Fruit fly (Drosophila melanogaster) whole organism, embryonic: Measurements from ENCODE around the gene Dhod.

ENCODE experiments used
- Abd-B ChIP-seq: fragments of 200-800 bp; sonication (Bioruptor generic); optimal IDR thresholded peaks from 2 replicates; lab custom pipeline; 2018; ENCODE audit warnings: missing biosample characterization, mild to moderate bottlenecking, missing genetic modification characterization, moderate library complexity
- Ada2b ChIP-seq: fragments of 200-800 bp; sonication (Bioruptor generic); IDR thresholded peaks from 2 replicates; pipeline ENCODE4 v1.3.6; 2022; ENCODE audit warnings: missing biosample characterization, missing genetic modification characterization
- Blimp-1 ChIP-seq: fragments of 200-800 bp; sonication (Bioruptor generic); optimal IDR thresholded peaks from 3 replicates; lab custom pipeline; 2018; ENCODE audit warnings: missing biosample characterization, missing genetic modification characterization, mild to moderate bottlenecking, moderate library complexity, missing genetic modification reagents
- CG15011 ChIP-seq: fragments of 200-800 bp; sonication (Bioruptor generic); optimal IDR thresholded peaks from 3 replicates; lab custom pipeline; 2018; ENCODE audit warnings: missing biosample characterization, mild to moderate bottlenecking, missing genetic modification characterization
- CG16813 ChIP-seq: fragments of 200-800 bp; sonication (Bioruptor generic); IDR thresholded peaks from 3 replicates; pipeline ENCODE4 v1.3.6; 2022; ENCODE audit warnings: missing biosample characterization, missing genetic modification characterization; ENCODE audit not compliant: partially characterized antibody
- CG17612 ChIP-seq: fragments of 200-800 bp; sonication (Bioruptor generic); IDR thresholded peaks from 2 replicates; pipeline ENCODE4 v1.3.6; 2022; ENCODE audit warnings: missing biosample characterization, missing genetic modification characterization
- CG7271 ChIP-seq: fragments of 200-800 bp; sonication (Bioruptor generic); optimal IDR thresholded peaks from 2 replicates; lab custom pipeline; 2018; ENCODE audit warnings: missing biosample characterization, mild to moderate bottlenecking, missing genetic modification characterization, moderate library complexity
- CG8290 ChIP-seq, 3 experiments: fragments of 200-800 bp; sonication (Bioruptor generic); optimal IDR thresholded peaks; 2 replicates each; lab custom pipeline; 2016 to 2019; ENCODE audit warnings: missing biosample characterization in 3 of 3, missing genetic modification characterization in 3 of 3, mild to moderate bottlenecking in 2 of 3, moderate library complexity in 1 of 3
- CHES-1-like ChIP-seq: fragments of 200-800 bp; sonication (Bioruptor generic); optimal IDR thresholded peaks from 2 replicates; lab custom pipeline; 2016; ENCODE audit warnings: missing biosample characterization, missing genetic modification characterization
- Drgx ChIP-seq: fragments of 200-800 bp; sonication (Bioruptor generic); IDR thresholded peaks from 2 replicates; pipeline ENCODE4 v1.3.6; 2022; ENCODE audit warnings: missing biosample characterization, missing genetic modification characterization
- Ets65A ChIP-seq: fragments of 200-800 bp; sonication (Bioruptor generic); peaks from one replicate; lab custom pipeline; 2016; ENCODE audit warnings: missing biosample characterization, missing genetic modification characterization
- HLH54F ChIP-seq: fragments of 200-800 bp; sonication (Bioruptor generic); optimal IDR thresholded peaks from 3 replicates; lab custom pipeline; 2016; ENCODE audit warnings: missing biosample characterization, missing genetic modification characterization
- Kr ChIP-seq: fragments of 200-800 bp; sonication (Bioruptor generic); optimal IDR thresholded peaks from 2 replicates; lab custom pipeline; 2017; ENCODE audit warnings: missing biosample characterization, mild to moderate bottlenecking, missing genetic modification characterization
- MESR4 ChIP-seq: fragments of 200-800 bp; sonication (Bioruptor generic); optimal IDR thresholded peaks from 2 replicates; lab custom pipeline; 2018; ENCODE audit warnings: missing biosample characterization, mild to moderate bottlenecking, missing genetic modification characterization, moderate library complexity
- al ChIP-seq: fragments of 200-800 bp; sonication (Bioruptor generic); IDR thresholded peaks from 2 replicates; pipeline ENCODE4 v1.3.6; 2022; ENCODE audit warnings: missing biosample characterization, missing genetic modification characterization
- danr ChIP-seq: fragments of 200-800 bp; sonication (Bioruptor generic); IDR thresholded peaks from 2 replicates; pipeline ENCODE4 v1.3.6; 2022; ENCODE audit warnings: missing biosample characterization, missing genetic modification characterization
- phol ChIP-seq: fragments of 200-800 bp; sonication (Bioruptor generic); optimal IDR thresholded peaks from 3 replicates; lab custom pipeline; 2018; ENCODE audit warnings: missing biosample characterization, mild to moderate bottlenecking, missing genetic modification characterization, moderate library complexity
- ranshi ChIP-seq: fragments of 200-800 bp; sonication (Bioruptor generic); IDR thresholded peaks from 2 replicates; pipeline ENCODE4 v1.3.6; 2022; ENCODE audit warnings: missing biosample characterization, missing genetic modification characterization
- tll ChIP-seq, 2 experiments: fragments of 200-800 bp in 1 of 2; fragments of >200 bp in 1 of 2; sonication (Bioruptor generic) in 1 of 2; optimal IDR thresholded peaks; 2 replicates each; lab custom pipeline; 2017 to 2019; ENCODE audit warnings: missing biosample characterization in 2 of 2, missing genetic modification characterization in 2 of 2, mild to moderate bottlenecking in 1 of 2, moderate library complexity in 1 of 2

The Dhod gene

DNA sequence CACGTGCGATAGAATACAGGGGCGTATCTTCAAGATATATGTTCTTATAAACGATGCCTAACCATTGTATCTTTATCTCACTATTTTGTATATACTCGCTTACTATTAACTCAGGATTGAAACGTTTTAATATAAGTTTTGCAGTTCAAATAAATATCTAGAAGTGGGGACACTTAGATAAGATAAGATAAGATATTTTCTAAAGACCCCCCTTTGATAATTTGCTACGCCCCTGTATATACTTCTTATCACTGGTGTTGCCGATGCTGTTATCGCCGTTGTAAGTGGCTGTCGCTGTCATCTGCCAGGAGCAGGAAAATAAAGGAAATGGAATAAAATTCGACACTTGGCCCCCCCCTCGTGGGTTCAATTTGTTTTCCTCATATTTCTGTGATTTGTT, 36.6 kb downstream of the Dhod start (continued):
- TF ChIP-seq Drgx (GFP tag; lab: Robert Waterston, UW) = no peak
- no peak for TF ChIP-seq tll (GFP tag; optimal IDR thresholded peaks at IDR 0.05; lab: Kevin White, UChicago)
- no peak for TF ChIP-seq MESR4
- no peak for TF ChIP-seq Abd-B (GFP tag; lab: Kevin White, UChicago)
- no peak for TF ChIP-seq Kr
- TF ChIP-seq ranshi (GFP tag; lab: Robert Waterston, UW) = no peak
- no peak for TF ChIP-seq CHES-1-like
- TF ChIP-seq CG16813 (GFP tag; lab: Robert Waterston, UW) = no peak
- no peak for TF ChIP-seq HLH54F (GFP tag; lab: Kevin White, UChicago)
- no peak for TF ChIP-seq CG17612
- TF ChIP-seq Ada2b (GFP tag; lab: Robert Waterston, UW) = no peak
- TF ChIP-seq Ets65A (GFP tag; lab: Kevin White, UChicago) = peak; percentile 54
- no peak for TF ChIP-seq CG7271 (tag; lab: Kevin White, UChicago)
- TF ChIP-seq CG8290 (GFP tag; optimal IDR thresholded peaks at IDR 0.05; lab: Kevin White, UChicago) = no peak
- TF ChIP-seq CG8290 (tag; optimal IDR thresholded peaks at IDR 0.05; lab: Kevin White, UChicago) = no peak
- no peak for TF ChIP-seq phol (tag; lab: Kevin White, UChicago)
- no peak for TF ChIP-seq CG15011 (GFP tag; lab: Kevin White, UChicago)
- no peak for TF ChIP-seq Blimp-1
- no peak for TF ChIP-seq danr (GFP tag; lab: Robert Waterston, UW)
- no peak for TF ChIP-seq al
